Fruit fly (Drosophila melanogaster) S2 (cell line): Measurements from ENCODE around the gene PolG1.

Source experiments
- CG8478 ChIP-seq: fragments of >200 bp; optimal IDR thresholded peaks from 2 replicates; lab custom pipeline; 2018
- CTCF ChIP-seq, 2 experiments: fragments of >200 bp; optimal IDR thresholded peaks; 2 replicates each; lab custom pipeline; 2018

dm6 chr2L:13873147-13873546 lies 45.6 kb upstream of the PolG1 start:
- no peak for TF ChIP-seq CG8478 (lab: Kevin White, UChicago)
- no peak for TF ChIP-seq CTCF (optimal IDR thresholded peaks at IDR 0.05; lab: Kevin White, UChicago)
